Worm (Caenorhabditis elegans): ENCODE measurements around the gene ilys-6.

ilys-6 gene

ce11 chrIV:4049398-4049998 is 14.0 kb downstream of the ilys-6 start, which contains the start of gene pcn-1 (continued):
- peak; percentile 95 for TF ChIP-seq sma-9 (GFP tag; optimal IDR thresholded peaks at IDR 0.05)
- TF ChIP-seq sma-9 (tag; optimal IDR thresholded peaks at IDR 0.05), result no peak
- peak; percentile 70 for TF ChIP-seq snpc-4 (tag; optimal IDR thresholded peaks at IDR 0.05)
- peak; percentile 78 for TF ChIP-seq ztf-4 (tag; optimal IDR thresholded peaks at IDR 0.05)
- peak; percentile 20 for TF ChIP-seq mbf-1 (tag; optimal IDR thresholded peaks at IDR 0.05)
- TF ChIP-seq ceh-82 (tag; optimal IDR thresholded peaks at IDR 0.05), result peak; percentile 33
- TF ChIP-seq skn-1 (tag; optimal IDR thresholded peaks at IDR 0.05), result no peak
- peak; percentile 34 for TF ChIP-seq nhr-12 (tag; optimal IDR thresholded peaks at IDR 0.05)
- peak; percentile 29 for TF ChIP-seq nhr-237 (tag; optimal IDR thresholded peaks at IDR 0.05)
- peak; percentile 93 for TF ChIP-seq mab-5 (tag; optimal IDR thresholded peaks at IDR 0.05)
- peak; percentile 93 for TF ChIP-seq F13H6.1 (tag; optimal IDR thresholded peaks at IDR 0.05)
- peak; percentile 87 for TF ChIP-seq fos-1 (tag; optimal IDR thresholded peaks at IDR 0.05)
- TF ChIP-seq ZK546.5 (tag; optimal IDR thresholded peaks at IDR 0.05), result peak; percentile 53
- TF ChIP-seq ztf-11 (tag; optimal IDR thresholded peaks at IDR 0.05), result no peak
- no peak for TF ChIP-seq elt-3 (tag; optimal IDR thresholded peaks at IDR 0.05)
- peak; percentile 95 for TF ChIP-seq nhr-21 (tag; optimal IDR thresholded peaks at IDR 0.05)
- no peak for TF ChIP-seq lin-39 (tag; optimal IDR thresholded peaks at IDR 0.05)
- peak; percentile 85 for TF ChIP-seq sem-4 (tag; optimal IDR thresholded peaks at IDR 0.05)
- TF ChIP-seq nhr-23 (tag; optimal IDR thresholded peaks at IDR 0.05), result no peak
- no peak for TF ChIP-seq peb-1 (tag; optimal IDR thresholded peaks at IDR 0.05)
- peak; percentile 94 to 96 for TF ChIP-seq lsy-2 (tag; optimal IDR thresholded peaks at IDR 0.05)

ce11 chrIV:4047628-4048027 is 15.8 kb downstream of the ilys-6 start:
- TF ChIP-seq R02D3.7 (tag; optimal IDR thresholded peaks at IDR 0.05), result no peak
- no peak for TF ChIP-seq ztf-1 (GFP tag; conservative IDR thresholded peaks at IDR 0.05)
- no peak for TF ChIP-seq snpc-4 (tag; optimal IDR thresholded peaks at IDR 0.05)
- TF ChIP-seq lsy-2 (tag; optimal IDR thresholded peaks at IDR 0.05), result no peak
- TF ChIP-seq aly-2 (tag; optimal IDR thresholded peaks at IDR 0.05), result no peak
- TF ChIP-seq crh-2 (tag; optimal IDR thresholded peaks at IDR 0.05), result no peak
- no peak for TF ChIP-seq unc-62 (GFP tag; optimal IDR thresholded peaks at IDR 0.05)
- TF ChIP-seq ZK546.5 (tag; optimal IDR thresholded peaks at IDR 0.05), result no peak
- no peak for TF ChIP-seq nhr-21 (tag; optimal IDR thresholded peaks at IDR 0.05)
- TF ChIP-seq C34F6.9 (tag; optimal IDR thresholded peaks at IDR 0.05), result no peak
- TF ChIP-seq zag-1 (tag; optimal IDR thresholded peaks at IDR 0.05), result no peak
- no peak for TF ChIP-seq lin-13 (GFP tag; optimal IDR thresholded peaks at IDR 0.05)
- TF ChIP-seq sem-4 (tag; optimal IDR thresholded peaks at IDR 0.05), result no peak
- TF ChIP-seq fos-1 (tag; optimal IDR thresholded peaks at IDR 0.05), result no peak
- no peak for TF ChIP-seq ceh-16 (tag; optimal IDR thresholded peaks at IDR 0.05)
- no peak for TF ChIP-seq nhr-77 (tag; optimal IDR thresholded peaks at IDR 0.05)
- TF ChIP-seq nhr-129 (tag; optimal IDR thresholded peaks at IDR 0.05), result no peak
- no peak for TF ChIP-seq mbf-1 (tag; optimal IDR thresholded peaks at IDR 0.05)
- TF ChIP-seq egl-27 (tag; optimal IDR thresholded peaks at IDR 0.05), result no peak

ce11 chrIV:4042274-4042673 is 21.2 kb downstream of the ilys-6 start, which contains the start of gene cdc-73:
Gene cdc-73, plus strand, starts transcription at chrIV:4042575.
- no peak for TF ChIP-seq Y55F3AM.14 (GFP tag; optimal IDR thresholded peaks at IDR 0.05)
- no peak for TF ChIP-seq nhr-6 (tag; optimal IDR thresholded peaks at IDR 0.05)
- TF ChIP-seq nhr-77 (tag; optimal IDR thresholded peaks at IDR 0.05), result no peak
- TF ChIP-seq lsy-2 (tag; optimal IDR thresholded peaks at IDR 0.05), result peak; percentile 6 to 63
- no peak for TF ChIP-seq unc-39 (tag; optimal IDR thresholded peaks at IDR 0.05)
- TF ChIP-seq alr-1 (tag; optimal IDR thresholded peaks at IDR 0.05), result no peak
- peak; percentile 89 for TF ChIP-seq gmeb-1 (tag; optimal IDR thresholded peaks at IDR 0.05)
- TF ChIP-seq nhr-25 (tag; optimal IDR thresholded peaks at IDR 0.05), result no peak
- peak; percentile 5 for TF ChIP-seq snpc-4 (tag; optimal IDR thresholded peaks at IDR 0.05)
- TF ChIP-seq mab-5 (tag; optimal IDR thresholded peaks at IDR 0.05), result peak; percentile 17
- no peak for TF ChIP-seq elt-1 (tag; optimal IDR thresholded peaks at IDR 0.05)
- TF ChIP-seq skn-1 (tag; optimal IDR thresholded peaks at IDR 0.05), result no peak
- no peak for TF ChIP-seq sma-9 (GFP tag; optimal IDR thresholded peaks at IDR 0.05)
- no peak for TF ChIP-seq sma-9 (tag; optimal IDR thresholded peaks at IDR 0.05)
- peak; percentile 37 for TF ChIP-seq C34F6.9 (tag; optimal IDR thresholded peaks at IDR 0.05)
- no peak for TF ChIP-seq ztf-4 (tag; optimal IDR thresholded peaks at IDR 0.05)
- TF ChIP-seq mdl-1 (tag; optimal IDR thresholded peaks at IDR 0.05), result no peak
- peak; percentile 58 for TF ChIP-seq unc-55 (GFP tag; optimal IDR thresholded peaks at IDR 0.05)
- TF ChIP-seq nhr-12 (tag; optimal IDR thresholded peaks at IDR 0.05), result no peak
- no peak for TF ChIP-seq ZK546.5 (tag; optimal IDR thresholded peaks at IDR 0.05)
- peak; percentile 22 for TF ChIP-seq sma-3 (GFP tag; optimal IDR thresholded peaks at IDR 0.05)
- TF ChIP-seq sem-4 (tag; optimal IDR thresholded peaks at IDR 0.05), result no peak
- peak; percentile 20 for TF ChIP-seq F13H6.1 (tag; optimal IDR thresholded peaks at IDR 0.05)
